Fruit fly (Drosophila melanogaster) whole organism, wandering third instar larva: ENCODE data around the gene CG4570.

Source experiments
- Abd-B ChIP-seq: fragments of >200 bp; optimal IDR thresholded peaks from 2 replicates; lab custom pipeline; 2017; ENCODE audit warnings: missing biosample characterization, missing genetic modification characterization
- CG32264 ChIP-seq: fragments of 200-800 bp; sonication (Bioruptor generic); optimal IDR thresholded peaks from 2 replicates; lab custom pipeline; 2016; ENCODE audit warnings: missing biosample characterization, missing genetic modification characterization
- CG9705 ChIP-seq: fragments of 200-800 bp; sonication (Bioruptor generic); optimal IDR thresholded peaks from 2 replicates; lab custom pipeline; 2018; ENCODE audit warnings: missing biosample characterization, mild to moderate bottlenecking, missing genetic modification characterization
- CrebA ChIP-seq: fragments of 200-800 bp; sonication (Bioruptor generic); optimal IDR thresholded peaks from 2 replicates; lab custom pipeline; 2016; ENCODE audit warnings: missing biosample characterization, mild to moderate bottlenecking, missing genetic modification characterization, borderline replicate concordance
- Dfd ChIP-seq: fragments of >200 bp; optimal IDR thresholded peaks from 2 replicates; lab custom pipeline; 2017; ENCODE audit warnings: missing biosample characterization, missing genetic modification characterization
- Dif ChIP-seq: fragments of 200-275, 200-300 bp; sonication (Bioruptor generic); optimal IDR thresholded peaks from 2 replicates; lab custom pipeline; 2018; ENCODE audit warnings: missing biosample characterization, missing genetic modification characterization; ENCODE audit not compliant: partially characterized antibody
- GATAd ChIP-seq: sonication (Bioruptor generic); optimal IDR thresholded peaks from 2 replicates; lab custom pipeline; 2016; ENCODE audit warnings: missing biosample characterization, missing genetic modification characterization
- HLH106 ChIP-seq: fragments of 200-800 bp; optimal IDR thresholded peaks from 3 replicates; lab custom pipeline; 2019; ENCODE audit warnings: missing biosample characterization, mild to moderate bottlenecking, missing genetic modification characterization, moderate library complexity
- Hnf4 ChIP-seq: fragments of 200-800 bp; sonication (Bioruptor generic); optimal IDR thresholded peaks from 2 replicates; lab custom pipeline; 2016; ENCODE audit warnings: missing biosample characterization, mild to moderate bottlenecking, missing genetic modification characterization
- Hr78 ChIP-seq: fragments of >200 bp; optimal IDR thresholded peaks from 2 replicates; lab custom pipeline; 2017; ENCODE audit warnings: missing biosample characterization, missing genetic modification characterization
- Hr83 ChIP-seq: fragments of 200-300 bp; sonication (Bioruptor generic); optimal IDR thresholded peaks from 2 replicates; lab custom pipeline; 2016; ENCODE audit warnings: missing biosample characterization, mild to moderate bottlenecking, missing genetic modification characterization, moderate library complexity; ENCODE audit not compliant: poor library complexity, severe bottlenecking
- Jra ChIP-seq: sonication (Bioruptor generic); optimal IDR thresholded peaks from 2 replicates; lab custom pipeline; 2016; ENCODE audit warnings: missing biosample characterization, missing genetic modification characterization
- Mio ChIP-seq: sonication (Bioruptor generic); optimal IDR thresholded peaks from 2 replicates; lab custom pipeline; 2016; ENCODE audit warnings: missing biosample characterization, missing genetic modification characterization
- Myc ChIP-seq: fragments of >200 bp; optimal IDR thresholded peaks from 2 replicates; lab custom pipeline; 2017
- N ChIP-seq: fragments of >200 bp; optimal IDR thresholded peaks from 2 replicates; lab custom pipeline; 2018; ENCODE audit warnings: missing biosample characterization, missing external identifiers, missing genetic modification characterization
- OdsH ChIP-seq: fragments of 200-800 bp; sonication (Bioruptor generic); optimal IDR thresholded peaks from 2 replicates; lab custom pipeline; 2016; ENCODE audit warnings: missing biosample characterization, mild to moderate bottlenecking, missing genetic modification characterization
- Rel ChIP-seq, 2 experiments: fragments of 200-800 bp; sonication (Bioruptor generic) in 1 of 2; optimal IDR thresholded peaks; 2 replicates in 1 of 2; 3 replicates in 1 of 2; lab custom pipeline; 2016 to 2019; ENCODE audit warnings: mild to moderate bottlenecking in 2 of 2, missing biosample characterization in 2 of 2, missing genetic modification characterization in 2 of 2, moderate library complexity in 1 of 2
- Sp1 ChIP-seq: fragments of 200-800 bp; sonication (Bioruptor generic); optimal IDR thresholded peaks from 3 replicates; lab custom pipeline; 2019; ENCODE audit warnings: missing biosample characterization, mild to moderate bottlenecking, missing genetic modification characterization, moderate library complexity
- Vsx2 ChIP-seq: fragments of 200-300, 225-300 bp; sonication (Bioruptor generic); optimal IDR thresholded peaks from 2 replicates; lab custom pipeline; 2018; ENCODE audit warnings: missing biosample characterization, missing genetic modification characterization; ENCODE audit not compliant: partially characterized antibody
- br ChIP-seq: fragments of 200-800 bp; sonication (Bioruptor generic); optimal IDR thresholded peaks from 2 replicates; lab custom pipeline; 2016; ENCODE audit warnings: missing biosample characterization, missing genetic modification characterization
- brk ChIP-seq: fragments of 200-800 bp; sonication (Bioruptor generic); optimal IDR thresholded peaks from 2 replicates; lab custom pipeline; 2016; ENCODE audit warnings: missing biosample characterization, mild to moderate bottlenecking, missing genetic modification characterization
- dl ChIP-seq, 2 experiments: fragments of 175-275, 200-275 bp in 1 of 2; fragments of 200-275 bp in 1 of 2; sonication (Bioruptor generic); optimal IDR thresholded peaks; lab custom pipeline; 2018; ENCODE audit warnings: mild to moderate bottlenecking in 2 of 2, missing biosample characterization in 2 of 2, missing genetic modification characterization in 2 of 2, moderate library complexity in 2 of 2; ENCODE audit not compliant: partially characterized antibody in 2 of 2, insufficient read depth in 1 of 2
- dmrt93B ChIP-seq: fragments of 200-800 bp; sonication (Bioruptor generic); optimal IDR thresholded peaks from 2 replicates; lab custom pipeline; 2018; ENCODE audit warnings: missing biosample characterization, mild to moderate bottlenecking, missing genetic modification characterization
- dsf ChIP-seq: sonication (Bioruptor generic); optimal IDR thresholded peaks from 2 replicates; lab custom pipeline; 2016; ENCODE audit warnings: missing biosample characterization, missing genetic modification characterization, borderline replicate concordance
- ey ChIP-seq: fragments of 200-800 bp; sonication (Bioruptor generic); optimal IDR thresholded peaks from 2 replicates; lab custom pipeline; 2016; ENCODE audit warnings: missing biosample characterization, missing genetic modification characterization
- foxo ChIP-seq, 2 experiments: fragments of 200-800 bp; sonication (Bioruptor generic); optimal IDR thresholded peaks; 2 replicates in 1 of 2; 3 replicates in 1 of 2; lab custom pipeline; 2016 to 2017; ENCODE audit warnings: missing biosample characterization in 2 of 2, missing genetic modification characterization in 2 of 2
- fru ChIP-seq: fragments of 200-800 bp; sonication (Bioruptor generic); optimal IDR thresholded peaks from 3 replicates; lab custom pipeline; 2016; ENCODE audit warnings: missing biosample characterization, mild to moderate bottlenecking, missing genetic modification characterization
- h ChIP-seq: fragments of 200-800 bp; sonication (Bioruptor generic); optimal IDR thresholded peaks from 3 replicates; lab custom pipeline; 2016; ENCODE audit warnings: missing biosample characterization, mild to moderate bottlenecking, missing genetic modification characterization
- jim ChIP-seq: fragments of 175-275, 200-325 bp; sonication (Bioruptor generic); optimal IDR thresholded peaks from 2 replicates; lab custom pipeline; 2016; ENCODE audit warnings: missing biosample characterization, mild to moderate bottlenecking, missing genetic modification characterization
- lola ChIP-seq: fragments of >200 bp; optimal IDR thresholded peaks from 2 replicates; lab custom pipeline; 2017; ENCODE audit warnings: missing biosample characterization, missing genetic modification characterization
- pan ChIP-seq: fragments of >200 bp; optimal IDR thresholded peaks from 2 replicates; lab custom pipeline; 2017
- psq ChIP-seq: fragments of 200-800 bp; sonication (Bioruptor generic); optimal IDR thresholded peaks from 3 replicates; lab custom pipeline; 2017; ENCODE audit warnings: missing biosample characterization, mild to moderate bottlenecking, missing genetic modification characterization, moderate library complexity
- rgr ChIP-seq: fragments of 200-800 bp; sonication (Bioruptor generic); optimal IDR thresholded peaks from 3 replicates; lab custom pipeline; 2016; ENCODE audit warnings: missing biosample characterization, mild to moderate bottlenecking, missing genetic modification characterization
- sage ChIP-seq: fragments of 200-800 bp; sonication (Bioruptor generic); optimal IDR thresholded peaks from 2 replicates; lab custom pipeline; 2016; ENCODE audit warnings: missing biosample characterization, mild to moderate bottlenecking, missing genetic modification characterization
- sv ChIP-seq: fragments of 200-800 bp; sonication (Bioruptor generic); optimal IDR thresholded peaks from 3 replicates; lab custom pipeline; 2016; ENCODE audit warnings: missing biosample characterization, missing genetic modification characterization
- tai ChIP-seq: sonication (Bioruptor generic); optimal IDR thresholded peaks from 2 replicates; lab custom pipeline; 2016; ENCODE audit warnings: missing biosample characterization, missing genetic modification characterization
- usp ChIP-seq: fragments of >200 bp; optimal IDR thresholded peaks from 2 replicates; lab custom pipeline; 2017; ENCODE audit warnings: missing biosample characterization, missing genetic modification characterization
- woc ChIP-seq: sonication (Bioruptor generic); optimal IDR thresholded peaks from 2 replicates; lab custom pipeline; 2016; ENCODE audit warnings: missing biosample characterization, mild to moderate bottlenecking, missing genetic modification characterization

The CG4570 gene

DNA sequence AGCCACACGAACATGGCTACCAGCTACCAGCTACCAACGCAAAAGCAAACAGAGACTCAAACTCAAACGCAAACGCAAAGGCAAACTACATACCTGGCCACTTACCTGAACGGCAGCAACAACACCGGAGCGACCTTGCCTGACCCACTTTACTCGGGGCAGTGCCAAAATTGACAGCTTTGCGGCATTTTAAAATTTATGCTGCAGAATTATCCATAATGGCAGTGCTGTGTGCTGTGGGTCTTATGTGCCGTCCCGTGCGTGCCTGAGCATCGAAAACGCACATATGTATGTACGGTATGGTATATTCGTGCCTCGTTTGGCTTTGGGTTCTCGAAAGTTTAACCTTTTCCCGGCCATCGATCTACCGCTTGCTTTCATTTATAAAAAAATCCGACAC lies 27.9 kb upstream of the CG4570 start:
- peak; percentile 8 for TF ChIP-seq Rel (GFP tag; optimal IDR thresholded peaks at IDR 0.05; lab: Kevin White, UChicago)
- TF ChIP-seq Rel (tag; optimal IDR thresholded peaks at IDR 0.05; lab: Kevin White, UChicago): no peak
- no peak for TF ChIP-seq psq (GFP tag; lab: Kevin White, UChicago)

DNA sequence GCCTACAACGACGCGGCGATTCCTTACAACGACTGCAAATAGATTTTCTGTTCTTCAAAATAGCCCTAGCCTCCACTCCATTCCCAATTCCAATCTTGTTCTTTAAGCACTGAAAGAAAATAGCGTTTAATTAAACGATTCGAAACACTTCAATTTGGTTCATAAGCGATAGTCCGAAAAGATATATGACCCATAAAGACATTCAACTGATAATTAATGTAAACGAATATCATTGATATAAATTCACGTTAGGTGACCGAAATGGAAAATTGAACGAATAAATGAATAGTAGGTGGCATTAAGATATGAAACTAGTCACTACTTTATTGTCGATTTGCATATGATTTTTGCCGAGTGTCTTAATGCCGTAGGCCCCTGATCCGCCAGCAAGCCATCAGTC lies 26.9 kb upstream of the CG4570 start:
- TF ChIP-seq CG9705: no peak
- no peak for TF ChIP-seq foxo (GFP tag; optimal IDR thresholded peaks at IDR 0.05; lab: Kevin White, UChicago)
- no peak for TF ChIP-seq Mio (GFP tag; lab: Kevin White, UChicago)
- TF ChIP-seq Jra (GFP tag; lab: Kevin White, UChicago): no peak
- no peak for TF ChIP-seq CrebA (GFP tag; lab: Kevin White, UChicago)
- TF ChIP-seq OdsH (GFP tag; lab: Kevin White, UChicago): no peak
- no peak for TF ChIP-seq Hr78 (GFP tag; lab: Kevin White, UChicago)
- TF ChIP-seq h (GFP tag; lab: Kevin White, UChicago): no peak
- no peak for TF ChIP-seq usp
- TF ChIP-seq sv (GFP tag; lab: Kevin White, UChicago): no peak
- TF ChIP-seq CG32264 (GFP tag; lab: Kevin White, UChicago): no peak
- no peak for TF ChIP-seq Hr83
- no peak for TF ChIP-seq lola
- no peak for TF ChIP-seq pan
- no peak for TF ChIP-seq dmrt93B
- TF ChIP-seq Rel (GFP tag; optimal IDR thresholded peaks at IDR 0.05; lab: Kevin White, UChicago): no peak
- no peak for TF ChIP-seq Rel (tag; optimal IDR thresholded peaks at IDR 0.05; lab: Kevin White, UChicago)
- no peak for TF ChIP-seq Abd-B (GFP tag; lab: Kevin White, UChicago)
- no peak for TF ChIP-seq tai

dm6 chr3R:10832526-10833165 lies 24.0 kb upstream of the CG4570 start:
- TF ChIP-seq Rel (GFP tag; optimal IDR thresholded peaks at IDR 0.05; lab: Kevin White, UChicago): no peak
- TF ChIP-seq Rel (tag; optimal IDR thresholded peaks at IDR 0.05; lab: Kevin White, UChicago): no peak
- peak; percentile 7 for TF ChIP-seq HLH106
- no peak for TF ChIP-seq Sp1
- TF ChIP-seq Hnf4 (GFP tag; lab: Kevin White, UChicago): no peak
- TF ChIP-seq Myc (lab: Kevin White, UChicago): no peak
- no peak for TF ChIP-seq OdsH (GFP tag; lab: Kevin White, UChicago)
- no peak for TF ChIP-seq Abd-B (GFP tag; lab: Kevin White, UChicago)
- TF ChIP-seq ey (GFP tag; lab: Kevin White, UChicago): no peak
- TF ChIP-seq CG9705: no peak
- TF ChIP-seq usp: no peak
- no peak for TF ChIP-seq brk (GFP tag; lab: Kevin White, UChicago)
- no peak for TF ChIP-seq rgr (GFP tag; lab: Kevin White, UChicago)
- peak; percentile 9 for TF ChIP-seq dmrt93B
- TF ChIP-seq Jra (GFP tag; lab: Kevin White, UChicago): no peak
- no peak for TF ChIP-seq dsf (GFP tag; lab: Kevin White, UChicago)
- no peak for TF ChIP-seq woc (GFP tag; lab: Kevin White, UChicago)
- peak; percentile 47 for TF ChIP-seq h (GFP tag; lab: Kevin White, UChicago)
- no peak for TF ChIP-seq CrebA (GFP tag; lab: Kevin White, UChicago)
- TF ChIP-seq lola: no peak
- TF ChIP-seq foxo (GFP tag; optimal IDR thresholded peaks at IDR 0.05; lab: Kevin White, UChicago): peak in 1 of 2 experiments; percentile 47
- no peak for TF ChIP-seq dl (GFP tag; optimal IDR thresholded peaks at IDR 0.05; lab: Kevin White, UChicago; ENCODE audit: insufficient read depth in 1 of 2, partially characterized antibody in 2 of 2)
- TF ChIP-seq fru: peak; percentile 34
- no peak for TF ChIP-seq br (GFP tag; lab: Kevin White, UChicago)
- TF ChIP-seq Dif: no peak

dm6 chr3R:10834893-10835292 lies 21.7 kb upstream of the CG4570 start:
- peak; percentile 96 for TF ChIP-seq HLH106
- TF ChIP-seq pan: no peak
- TF ChIP-seq lola: no peak
- peak; percentile 92 for TF ChIP-seq psq (GFP tag; lab: Kevin White, UChicago)
- TF ChIP-seq OdsH (GFP tag; lab: Kevin White, UChicago): peak; percentile 96
- TF ChIP-seq tai: peak; percentile 75
- no peak for TF ChIP-seq usp
- no peak for TF ChIP-seq jim
- TF ChIP-seq h (GFP tag; lab: Kevin White, UChicago): peak; percentile 97
- peak; percentile 67 to 97 for TF ChIP-seq foxo (GFP tag; optimal IDR thresholded peaks at IDR 0.05; lab: Kevin White, UChicago)
- TF ChIP-seq CG9705: peak; percentile 90
- TF ChIP-seq woc (GFP tag; lab: Kevin White, UChicago): peak; percentile 92
- peak; percentile 89 for TF ChIP-seq CrebA (GFP tag; lab: Kevin White, UChicago)
- peak; percentile 90 for TF ChIP-seq Hnf4 (GFP tag; lab: Kevin White, UChicago)
- TF ChIP-seq Dif: no peak
- TF ChIP-seq N (GFP tag; lab: Kevin White, UChicago): no peak
- peak; percentile 95 for TF ChIP-seq brk (GFP tag; lab: Kevin White, UChicago)
- no peak for TF ChIP-seq Mio (GFP tag; lab: Kevin White, UChicago)
- no peak for TF ChIP-seq Dfd (GFP tag; lab: Kevin White, UChicago)
- TF ChIP-seq Hr83: peak; percentile 63
- TF ChIP-seq dl (GFP tag; optimal IDR thresholded peaks at IDR 0.05; lab: Kevin White, UChicago; ENCODE audit: insufficient read depth in 1 of 2, partially characterized antibody in 2 of 2): no peak
- peak; percentile 95 for TF ChIP-seq sage (GFP tag; lab: Kevin White, UChicago)
- TF ChIP-seq Vsx2 (GFP tag; lab: Kevin White, UChicago): peak; percentile 6
- TF ChIP-seq sv (GFP tag; lab: Kevin White, UChicago): no peak
- TF ChIP-seq Abd-B (GFP tag; lab: Kevin White, UChicago): no peak
- TF ChIP-seq Myc (lab: Kevin White, UChicago): no peak
- TF ChIP-seq ey (GFP tag; lab: Kevin White, UChicago): peak; percentile 90
- no peak for TF ChIP-seq Hr78 (GFP tag; lab: Kevin White, UChicago)
- no peak for TF ChIP-seq GATAd (GFP tag; lab: Kevin White, UChicago)
- peak; percentile 86 for TF ChIP-seq CG32264 (GFP tag; lab: Kevin White, UChicago)
